Worm (Caenorhabditis elegans) whole organism, late embryonic: ENCODE results near the gene str-264.
A peak's percentile ranks its signal among the peaks of the same experiment; 100 is the strongest.

ENCODE experiments used
- C08G9.2 ChIP-seq: sonication (generic microtip); optimal IDR thresholded peaks from 2 replicates; lab custom pipeline; 2016; ENCODE audit warnings: mild to moderate bottlenecking, missing genetic modification characterization, moderate library complexity, missing compliant biosample characterization
- C38D4.7 ChIP-seq: fragments of 200-800 bp; sonication (Bioruptor generic); optimal IDR thresholded peaks from 2 replicates; lab custom pipeline; 2018; ENCODE audit warnings: mild to moderate bottlenecking, missing genetic modification characterization, moderate library complexity, missing compliant biosample characterization
- F13H6.1 ChIP-seq: sonication (generic microtip); optimal IDR thresholded peaks from 2 replicates; lab custom pipeline; 2016; ENCODE audit warnings: missing genetic modification characterization, missing compliant biosample characterization
- K09A11.1 ChIP-seq: sonication (generic microtip); optimal IDR thresholded peaks from 2 replicates; lab custom pipeline; 2017; ENCODE audit warnings: antibody characterized with exemption, mild to moderate bottlenecking, missing genetic modification characterization, missing compliant biosample characterization; ENCODE audit not compliant: insufficient read depth
- ahr-1 ChIP-seq: sonication (generic microtip); optimal IDR thresholded peaks from 2 replicates; lab custom pipeline; 2016; ENCODE audit warnings: missing genetic modification characterization, missing compliant biosample characterization
- ama-1 ChIP-seq: fragments of 150-350 bp; optimal IDR thresholded peaks from 2 replicates; lab custom pipeline; 2014
- ceh-18 ChIP-seq: sonication (generic microtip); optimal IDR thresholded peaks from 2 replicates; lab custom pipeline; 2016; ENCODE audit warnings: missing genetic modification characterization, missing compliant biosample characterization
- ceh-19 ChIP-seq: fragments of 200-800 bp; sonication (Bioruptor generic); optimal IDR thresholded peaks from 2 replicates; lab custom pipeline; 2018; ENCODE audit warnings: mild to moderate bottlenecking, missing genetic modification characterization, missing compliant biosample characterization
- ceh-31 ChIP-seq: sonication (generic microtip); optimal IDR thresholded peaks from 2 replicates; lab custom pipeline; 2016; ENCODE audit warnings: missing genetic modification characterization, missing compliant biosample characterization
- ceh-48 ChIP-seq: sonication (generic microtip); optimal IDR thresholded peaks from 2 replicates; lab custom pipeline; 2016; ENCODE audit warnings: missing genetic modification characterization, inconsistent platforms, missing compliant biosample characterization
- ceh-6 ChIP-seq: fragments of 200-800 bp; sonication (Bioruptor generic); optimal IDR thresholded peaks from 2 replicates; lab custom pipeline; 2018; ENCODE audit warnings: mild to moderate bottlenecking, missing genetic modification characterization, missing compliant biosample characterization
- ceh-9 ChIP-seq: sonication (generic microtip); optimal IDR thresholded peaks from 2 replicates; lab custom pipeline; 2016; ENCODE audit warnings: mild to moderate bottlenecking, missing genetic modification characterization, inconsistent platforms, missing compliant biosample characterization
- dmd-4 ChIP-seq: sonication (generic microtip); optimal IDR thresholded peaks from 2 replicates; lab custom pipeline; 2016; ENCODE audit warnings: borderline replicate concordance, missing genetic modification characterization, missing compliant biosample characterization
- dve-1 ChIP-seq: sonication (generic microtip); optimal IDR thresholded peaks from 2 replicates; lab custom pipeline; 2017; ENCODE audit warnings: antibody characterized with exemption, mild to moderate bottlenecking, missing genetic modification characterization, missing compliant biosample characterization
- elt-2 ChIP-seq: sonication (generic microtip); optimal IDR thresholded peaks from 2 replicates; lab custom pipeline; 2016; ENCODE audit warnings: missing genetic modification reagents, missing genetic modification characterization, missing compliant biosample characterization
- elt-4 ChIP-seq: sonication (generic microtip); optimal IDR thresholded peaks from 2 replicates; lab custom pipeline; 2016; ENCODE audit warnings: missing genetic modification characterization, missing compliant biosample characterization
- ets-4 ChIP-seq: sonication (generic microtip); optimal IDR thresholded peaks from 2 replicates; lab custom pipeline; 2016; ENCODE audit warnings: missing genetic modification characterization, missing compliant biosample characterization
- fkh-6 ChIP-seq: sonication (generic microtip); optimal IDR thresholded peaks from 2 replicates; lab custom pipeline; 2016; ENCODE audit warnings: missing genetic modification characterization, missing compliant biosample characterization
- hlh-8 ChIP-seq: sonication (generic microtip); optimal IDR thresholded peaks from 2 replicates; lab custom pipeline; 2016; ENCODE audit warnings: missing genotype, missing genetic modification characterization, missing compliant biosample characterization
- lim-6 ChIP-seq: sonication (generic microtip); optimal IDR thresholded peaks from 2 replicates; lab custom pipeline; 2016; ENCODE audit warnings: missing genetic modification characterization, missing compliant biosample characterization
- mec-3 ChIP-seq: sonication (generic microtip); optimal IDR thresholded peaks from 2 replicates; lab custom pipeline; 2016; ENCODE audit warnings: borderline replicate concordance, missing genetic modification characterization, missing compliant biosample characterization
- nfya-1 ChIP-seq: sonication (generic microtip); optimal IDR thresholded peaks from 2 replicates; lab custom pipeline; 2017; ENCODE audit warnings: missing genetic modification characterization, mild to moderate bottlenecking, missing compliant biosample characterization, antibody characterized with exemption, moderate library complexity
- nhr-232 ChIP-seq: sonication (generic microtip); optimal IDR thresholded peaks from 2 replicates; lab custom pipeline; 2016; ENCODE audit warnings: missing genetic modification characterization, missing compliant biosample characterization
- npax-4 ChIP-seq: sonication (generic microtip); optimal IDR thresholded peaks from 2 replicates; lab custom pipeline; 2016; ENCODE audit warnings: missing genetic modification characterization, missing compliant biosample characterization
- pag-3 ChIP-seq: sonication (generic microtip); optimal IDR thresholded peaks from 2 replicates; lab custom pipeline; 2016; ENCODE audit warnings: missing compliant biosample characterization, missing genetic modification characterization, borderline replicate concordance
- pha-2 ChIP-seq: sonication (generic microtip); optimal IDR thresholded peaks from 2 replicates; lab custom pipeline; 2017; ENCODE audit warnings: mild to moderate bottlenecking, missing genetic modification characterization, missing compliant biosample characterization
- pqm-1 ChIP-seq: sonication (generic microtip); optimal IDR thresholded peaks from 2 replicates; lab custom pipeline; 2016; ENCODE audit warnings: missing genetic modification characterization, missing compliant biosample characterization
- sdc-2 ChIP-seq: sonication (generic microtip); optimal IDR thresholded peaks from 2 replicates; lab custom pipeline; 2016; ENCODE audit warnings: missing genotype, missing genetic modification characterization, missing compliant biosample characterization
- sox-2 ChIP-seq: fragments of 200-800 bp; sonication (Bioruptor generic); IDR thresholded peaks from 2 replicates; pipeline ENCODE4 v1.3.6; 2022; ENCODE audit warnings: missing genetic modification reagents, missing genetic modification characterization, missing compliant biosample characterization
- tbx-2 ChIP-seq: sonication (generic microtip); optimal IDR thresholded peaks from 2 replicates; lab custom pipeline; 2016; ENCODE audit warnings: missing genetic modification characterization, missing compliant biosample characterization
- unc-3 ChIP-seq, 2 experiments: fragments of 200-800 bp in 1 of 2; sonication (Bioruptor generic) in 1 of 2; sonication (generic microtip) in 1 of 2; conservative IDR thresholded peaks in 1 of 2; optimal IDR thresholded peaks in 1 of 2; 2 replicates each; pipeline versions ENCODE4 v1.3.6 to Lab custom; 2016 to 2022; ENCODE audit warnings: missing compliant biosample characterization in 2 of 2, missing genetic modification characterization in 2 of 2, missing genetic modification reagents in 1 of 2
- unc-42 ChIP-seq: sonication (generic microtip); optimal IDR thresholded peaks from 2 replicates; lab custom pipeline; 2016; ENCODE audit warnings: missing genotype, missing genetic modification characterization, missing compliant biosample characterization
- unc-55 ChIP-seq: sonication (generic microtip); optimal IDR thresholded peaks from 2 replicates; lab custom pipeline; 2017; ENCODE audit warnings: missing biosample characterization, missing genetic modification reagents, missing genetic modification characterization
- unc-86 ChIP-seq: sonication (generic microtip); optimal IDR thresholded peaks from 2 replicates; lab custom pipeline; 2016; ENCODE audit warnings: missing genetic modification characterization, missing compliant biosample characterization
- ztf-16 ChIP-seq: sonication (generic microtip); optimal IDR thresholded peaks from 2 replicates; lab custom pipeline; 2017; ENCODE audit warnings: missing genetic modification characterization, missing compliant biosample characterization

The str-264 gene

ce11 chrV:15533096-15533495, 40.7 kb upstream of the str-264 start, which contains the start of gene F21A3.11:
TSS of gene F21A3.11 (minus strand) at chrV:15533212.
- TF ChIP-seq ztf-16 (tag; lab: Kevin White, UChicago) (no peak), elt-2 (peak; percentile 69), C08G9.2 (no peak)

DNA sequence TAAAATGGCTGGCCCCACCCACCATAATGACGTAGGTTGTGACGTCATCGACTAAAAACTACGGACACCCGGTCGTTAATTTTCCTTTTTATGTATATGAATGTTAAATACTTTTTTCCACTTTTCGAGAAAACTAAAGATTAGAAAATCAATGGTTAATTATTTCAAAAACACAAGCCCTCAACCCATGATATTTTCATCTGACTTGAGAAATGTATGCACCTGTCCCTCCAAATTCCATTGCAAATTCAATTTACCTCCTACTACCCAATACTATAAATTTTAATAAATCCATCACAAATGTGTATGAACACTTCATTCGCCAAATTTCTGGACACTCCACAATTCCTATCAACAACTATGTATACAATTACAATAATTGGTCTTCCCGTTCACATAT, 36.7 kb upstream of the str-264 start, which contains the start of gene srh-276:
srh-276 (plus strand) TSS at position 301 of the 400 bp plus-strand sequence.
- TF ChIP-seq dmd-4 (no peak), C08G9.2 (no peak), ceh-19 (GFP tag; lab: Kevin White, UChicago) (no peak), mec-3 (no peak), npax-4 (tag; lab: Kevin White, UChicago) (no peak), tbx-2 (tag; lab: Kevin White, UChicago) (no peak), sox-2 (GFP tag; lab: Robert Waterston, UW) (no peak), ceh-9 (tag; lab: Kevin White, UChicago) (no peak), dve-1 (no peak), ahr-1 (no peak), unc-55 (GFP tag; lab: Kevin White, UChicago) (no peak), elt-2 (no peak), ceh-48 (tag; lab: Kevin White, UChicago) (no peak), ceh-18 (no peak), hlh-8 (tag; lab: Kevin White, UChicago) (no peak), unc-3 (GFP tag; conservative IDR thresholded peaks at IDR 0.05; lab: Robert Waterston, UW) (no peak), unc-3 (tag; optimal IDR thresholded peaks at IDR 0.05; lab: Kevin White, UChicago) (no peak), ama-1 (lab: Kevin White, UChicago) (no peak)

ce11 chrV:15521920-15522319, 29.5 kb upstream of the str-264 start, which contains the start of gene lgc-31:
TSS of gene lgc-31 (minus strand) at chrV:15522020.
- TF ChIP-seq elt-4 (no peak), pqm-1 (tag; lab: Kevin White, UChicago) (no peak), tbx-2 (tag; lab: Kevin White, UChicago) (no peak), hlh-8 (tag; lab: Kevin White, UChicago) (no peak), pha-2 (tag; lab: Kevin White, UChicago) (no peak), F13H6.1 (tag; lab: Kevin White, UChicago) (no peak), ztf-16 (tag; lab: Kevin White, UChicago) (no peak), nfya-1 (tag; lab: Kevin White, UChicago) (no peak), sdc-2 (tag; lab: Kevin White, UChicago) (no peak), lim-6 (tag; lab: Kevin White, UChicago) (no peak), nhr-232 (tag; lab: Kevin White, UChicago) (no peak), elt-2 (no peak), ets-4 (tag; lab: Kevin White, UChicago) (no peak), ceh-18 (no peak), unc-42 (tag; lab: Kevin White, UChicago) (no peak)

ce11 chrV:15520398-15520797, 28.0 kb upstream of the str-264 start:
- TF ChIP-seq unc-3 (GFP tag; conservative IDR thresholded peaks at IDR 0.05; lab: Robert Waterston, UW) (no peak), unc-3 (tag; optimal IDR thresholded peaks at IDR 0.05; lab: Kevin White, UChicago) (peak; percentile 3), hlh-8 (tag; lab: Kevin White, UChicago) (no peak)

- TF ChIP-seq unc-3 (GFP tag; conservative IDR thresholded peaks at IDR 0.05; lab: Robert Waterston, UW) = no peak
- TF ChIP-seq unc-3 (tag; optimal IDR thresholded peaks at IDR 0.05; lab: Kevin White, UChicago) = no peak
- no peak for TF ChIP-seq elt-4
- TF ChIP-seq ceh-31 (tag; lab: Kevin White, UChicago) = peak; percentile 2
These were observed 27.4 kb upstream of the str-264 start for ce11 chrV:15519845-15520244.

- no peak for TF ChIP-seq pag-3
- TF ChIP-seq unc-86 (tag; lab: Kevin White, UChicago) = no peak
- no peak for TF ChIP-seq K09A11.1 (tag; lab: Kevin White, UChicago)
- TF ChIP-seq npax-4 (tag; lab: Kevin White, UChicago) = no peak
- no peak for TF ChIP-seq C38D4.7 (GFP tag; lab: Kevin White, UChicago)
- TF ChIP-seq hlh-8 (tag; lab: Kevin White, UChicago) = no peak
- TF ChIP-seq fkh-6 = no peak
- no peak for TF ChIP-seq ceh-6
These were observed 25.0 kb upstream of the str-264 start, which contains the start of gene F21A3.3 for ce11 chrV:15517413-15517812. TSS of gene F21A3.3 (plus strand) at chrV:15517713.
